Fruit fly (Drosophila melanogaster) whole organism, embryonic: ENCODE results near the gene mTerf3.

Experiments
- CG1024 ChIP-seq: fragments of 200-800 bp; sonication (Bioruptor generic); IDR thresholded peaks from 2 replicates; pipeline ENCODE4 v1.3.6; 2022; ENCODE audit warnings: missing biosample characterization, missing genetic modification characterization
- CG10321 ChIP-seq: fragments of 200-800 bp; sonication (Bioruptor generic); IDR thresholded peaks from 2 replicates; pipeline ENCODE4 v1.3.6; 2022; ENCODE audit warnings: missing biosample characterization, missing genetic modification characterization
- CG11398 ChIP-seq: fragments of 200-800 bp; sonication (Bioruptor generic); optimal IDR thresholded peaks from 2 replicates; lab custom pipeline; 2016; ENCODE audit warnings: missing biosample characterization, missing genetic modification characterization
- CG11504 ChIP-seq: fragments of 200-800 bp; sonication (Bioruptor generic); optimal IDR thresholded peaks from 3 replicates; lab custom pipeline; 2019; ENCODE audit warnings: missing biosample characterization, mild to moderate bottlenecking, missing genetic modification characterization, moderate library complexity
- CG12155 ChIP-seq: fragments of 200-800 bp; sonication (Bioruptor generic); optimal IDR thresholded peaks from 3 replicates; lab custom pipeline; 2016; ENCODE audit warnings: missing biosample characterization, missing genetic modification characterization
- CG12219 ChIP-seq: fragments of 200-800 bp; sonication (Bioruptor generic); optimal IDR thresholded peaks from 3 replicates; lab custom pipeline; 2018; ENCODE audit warnings: missing biosample characterization, mild to moderate bottlenecking, missing genetic modification characterization
- CG12391 ChIP-seq: fragments of 200-800 bp; sonication (Bioruptor generic); optimal IDR thresholded peaks from 3 replicates; lab custom pipeline; 2018; ENCODE audit warnings: missing biosample characterization, mild to moderate bottlenecking, missing genetic modification characterization, moderate library complexity
- CG15696 ChIP-seq: fragments of 200-800 bp; sonication (Bioruptor generic); optimal IDR thresholded peaks from 2 replicates; lab custom pipeline; 2019; ENCODE audit warnings: missing biosample characterization, mild to moderate bottlenecking, missing genetic modification characterization, moderate library complexity
- CG17186 ChIP-seq: fragments of 200-800 bp; sonication (Bioruptor generic); optimal IDR thresholded peaks from 3 replicates; lab custom pipeline; 2017; ENCODE audit warnings: missing biosample characterization, missing genetic modification reagents, missing genetic modification characterization
- CG17359 ChIP-seq: fragments of 200-800 bp; sonication (Bioruptor generic); optimal IDR thresholded peaks from 3 replicates; lab custom pipeline; 2018; ENCODE audit warnings: missing biosample characterization, mild to moderate bottlenecking, missing genetic modification characterization, moderate library complexity
- CG17385 ChIP-seq: fragments of 200-800 bp; sonication (Bioruptor generic); optimal IDR thresholded peaks from 3 replicates; lab custom pipeline; 2018; ENCODE audit warnings: missing biosample characterization, mild to moderate bottlenecking, missing genetic modification characterization
- CG1792 ChIP-seq: fragments of 200-800 bp; sonication (Bioruptor generic); optimal IDR thresholded peaks from 2 replicates; lab custom pipeline; 2016; ENCODE audit warnings: missing biosample characterization, missing genetic modification characterization
- CG2129 ChIP-seq: fragments of 200-800 bp; sonication (Bioruptor generic); IDR thresholded peaks from 2 replicates; pipeline ENCODE4 v1.3.6; 2022; ENCODE audit warnings: missing biosample characterization, missing genetic modification characterization; ENCODE audit not compliant: partially characterized antibody
- CG3847 ChIP-seq: fragments of 200-800 bp; sonication (Bioruptor generic); IDR thresholded peaks from 2 replicates; pipeline ENCODE4 v1.3.6; 2022; ENCODE audit warnings: missing biosample characterization, missing genetic modification characterization
- CG9437 ChIP-seq: fragments of 200-800 bp; sonication (Bioruptor generic); optimal IDR thresholded peaks from 2 replicates; lab custom pipeline; 2018; ENCODE audit warnings: missing biosample characterization, mild to moderate bottlenecking, missing genetic modification characterization
- ERR ChIP-seq: fragments of 200-800 bp; sonication (Bioruptor generic); optimal IDR thresholded peaks from 2 replicates; lab custom pipeline; 2016; ENCODE audit warnings: missing biosample characterization, missing genetic modification characterization
- Elba2 ChIP-seq: fragments of 200-800 bp; sonication (Bioruptor generic); optimal IDR thresholded peaks from 3 replicates; lab custom pipeline; 2016; ENCODE audit warnings: missing biosample characterization, missing genetic modification characterization
- Fer1 ChIP-seq: fragments of 200-800 bp; sonication (Bioruptor generic); optimal IDR thresholded peaks from 2 replicates; lab custom pipeline; 2017; ENCODE audit warnings: missing biosample characterization, mild to moderate bottlenecking, missing genetic modification characterization
- Max ChIP-seq: fragments of 200-800 bp; sonication (Bioruptor generic); optimal IDR thresholded peaks from 2 replicates; lab custom pipeline; 2016; ENCODE audit warnings: missing biosample characterization, mild to moderate bottlenecking, missing genetic modification characterization
- NC2β ChIP-seq: fragments of 200-800 bp; sonication (Bioruptor generic); optimal IDR thresholded peaks from 2 replicates; lab custom pipeline; 2016; ENCODE audit warnings: missing biosample characterization, missing genetic modification characterization
- Oaz ChIP-seq: fragments of 200-800 bp; sonication (Bioruptor generic); IDR thresholded peaks from 2 replicates; pipeline ENCODE4 v1.3.6; 2022; ENCODE audit warnings: missing biosample characterization, missing genetic modification characterization
- Side ChIP-seq: fragments of 200-800 bp; sonication (Bioruptor generic); optimal IDR thresholded peaks from 2 replicates; lab custom pipeline; 2016; ENCODE audit warnings: missing biosample characterization, missing genetic modification characterization
- Six4 ChIP-seq: fragments of 200-800 bp; sonication (Bioruptor generic); optimal IDR thresholded peaks from 2 replicates; lab custom pipeline; 2016; ENCODE audit warnings: missing biosample characterization, missing genetic modification characterization
- Sry-β ChIP-seq: fragments of 200-800 bp; sonication (Bioruptor generic); optimal IDR thresholded peaks from 2 replicates; lab custom pipeline; 2018; ENCODE audit warnings: missing biosample characterization, mild to moderate bottlenecking, missing genetic modification characterization, moderate library complexity
- Taf1 ChIP-seq: fragments of 200-800 bp; sonication (Bioruptor generic); IDR thresholded peaks from 2 replicates; pipeline ENCODE4 v1.3.6; 2022; ENCODE audit warnings: missing biosample characterization, missing genetic modification characterization
- ac ChIP-seq: fragments of 200-800 bp; sonication (Bioruptor generic); optimal IDR thresholded peaks from 3 replicates; lab custom pipeline; 2017; ENCODE audit warnings: missing biosample characterization, mild to moderate bottlenecking, missing genetic modification characterization
- ase ChIP-seq: fragments of 200-800 bp; sonication (Bioruptor generic); IDR thresholded peaks from 3 replicates; pipeline ENCODE4 v1.3.6; 2022; ENCODE audit warnings: missing biosample characterization, missing genetic modification characterization
- crp ChIP-seq, 2 experiments: fragments of 200-800 bp; sonication (Bioruptor generic); optimal IDR thresholded peaks; 2 replicates in 1 of 2; 3 replicates in 1 of 2; lab custom pipeline; 2017; ENCODE audit warnings: missing biosample characterization in 2 of 2, missing genetic modification characterization in 2 of 2, mild to moderate bottlenecking in 1 of 2, moderate library complexity in 1 of 2
- dimm ChIP-seq: fragments of 200-800 bp; sonication (Bioruptor generic); IDR thresholded peaks from 2 replicates; pipeline ENCODE4 v1.3.6; 2022; ENCODE audit warnings: missing biosample characterization, missing genetic modification characterization
- dmrt11E ChIP-seq: fragments of 200-800 bp; sonication (Bioruptor generic); optimal IDR thresholded peaks from 3 replicates; lab custom pipeline; 2018; ENCODE audit warnings: missing biosample characterization, mild to moderate bottlenecking, missing genetic modification characterization, moderate library complexity
- eyg ChIP-seq: fragments of 200-800 bp; sonication (Bioruptor generic); optimal IDR thresholded peaks from 3 replicates; lab custom pipeline; 2016; ENCODE audit warnings: missing biosample characterization, missing genetic modification characterization
- fd64A ChIP-seq: fragments of 200-800 bp; sonication (Bioruptor generic); optimal IDR thresholded peaks from 3 replicates; lab custom pipeline; 2018; ENCODE audit warnings: missing biosample characterization, mild to moderate bottlenecking, missing genetic modification characterization
- grau ChIP-seq: fragments of 200-800 bp; optimal IDR thresholded peaks from 3 replicates; lab custom pipeline; 2019; ENCODE audit warnings: missing biosample characterization, mild to moderate bottlenecking, missing genetic modification characterization, moderate library complexity
- hkb ChIP-seq, 2 experiments: fragments of 200-800 bp in 1 of 2; fragments of >200 bp in 1 of 2; sonication (Bioruptor generic) in 1 of 2; IDR thresholded peaks in 1 of 2; optimal IDR thresholded peaks in 1 of 2; 2 replicates each; pipeline versions ENCODE4 v1.3.6 to Lab custom; 2017 to 2022; ENCODE audit warnings: missing biosample characterization in 1 of 2, missing genetic modification characterization in 1 of 2
- hth ChIP-seq: fragments of >200 bp; optimal IDR thresholded peaks from 2 replicates; lab custom pipeline; 2017; ENCODE audit warnings: inconsistent platforms
- ind ChIP-seq: fragments of 200-800 bp; sonication (Bioruptor generic); optimal IDR thresholded peaks from 3 replicates; lab custom pipeline; 2016; ENCODE audit warnings: missing biosample characterization, missing genetic modification characterization
- jumu ChIP-seq: fragments of 200-800 bp; sonication (Bioruptor generic); optimal IDR thresholded peaks from 3 replicates; lab custom pipeline; 2016; ENCODE audit warnings: missing biosample characterization, missing genetic modification characterization
- kah ChIP-seq: fragments of 200-800 bp; sonication (Bioruptor generic); optimal IDR thresholded peaks from 2 replicates; lab custom pipeline; 2018; ENCODE audit warnings: missing biosample characterization, mild to moderate bottlenecking, missing genetic modification characterization
- ken ChIP-seq: fragments of 200-800 bp; sonication (Bioruptor generic); IDR thresholded peaks from 3 replicates; pipeline ENCODE4 v1.3.6; 2022; ENCODE audit warnings: missing biosample characterization, missing genetic modification characterization
- knrl ChIP-seq: fragments of 200-800 bp; sonication (Bioruptor generic); IDR thresholded peaks from 3 replicates; pipeline ENCODE4 v1.3.6; 2022; ENCODE audit warnings: missing biosample characterization, missing genetic modification characterization; ENCODE audit not compliant: partially characterized antibody
- mirr ChIP-seq: fragments of 200-800 bp; sonication (Bioruptor generic); optimal IDR thresholded peaks from 3 replicates; lab custom pipeline; 2018; ENCODE audit warnings: missing biosample characterization, mild to moderate bottlenecking, missing genetic modification characterization
- nmo ChIP-seq: fragments of 200-800 bp; sonication (Bioruptor generic); optimal IDR thresholded peaks from 2 replicates; lab custom pipeline; 2018; ENCODE audit warnings: missing biosample characterization, mild to moderate bottlenecking, missing genetic modification characterization, moderate library complexity
- org-1 ChIP-seq: fragments of 200-800 bp; sonication (Bioruptor generic); optimal IDR thresholded peaks from 2 replicates; lab custom pipeline; 2017; ENCODE audit warnings: missing biosample characterization, missing genetic modification characterization
- row ChIP-seq: fragments of 200-800 bp; sonication (Bioruptor generic); IDR thresholded peaks from 3 replicates; pipeline ENCODE4 v1.3.6; 2022; ENCODE audit warnings: missing biosample characterization, missing genetic modification characterization
- scrt ChIP-seq: fragments of 200-800 bp; sonication (Bioruptor generic); optimal IDR thresholded peaks from 2 replicates; lab custom pipeline; 2018; ENCODE audit warnings: missing biosample characterization, mild to moderate bottlenecking, missing genetic modification characterization, moderate library complexity
- sim ChIP-seq: fragments of 200-800 bp; sonication (Bioruptor generic); IDR thresholded peaks from 2 replicates; pipeline ENCODE4 v1.3.6; 2022; ENCODE audit warnings: missing biosample characterization, missing genetic modification characterization
- slp2 ChIP-seq: fragments of 200-800 bp; sonication (Bioruptor generic); optimal IDR thresholded peaks from 2 replicates; lab custom pipeline; 2016; ENCODE audit warnings: missing biosample characterization, missing genetic modification characterization
- sna ChIP-seq: fragments of 200-800 bp; sonication (Bioruptor generic); IDR thresholded peaks from 2 replicates; pipeline ENCODE4 v1.3.6; 2022; ENCODE audit warnings: missing biosample characterization, missing genetic modification characterization; ENCODE audit not compliant: partially characterized antibody
- stc ChIP-seq: fragments of 200-800 bp; sonication (Bioruptor generic); IDR thresholded peaks from 2 replicates; pipeline ENCODE4 v1.3.6; 2022; ENCODE audit warnings: missing biosample characterization, missing genetic modification characterization
- twi ChIP-seq: fragments of 200-800 bp; optimal IDR thresholded peaks from 2 replicates; lab custom pipeline; 2019; ENCODE audit warnings: missing biosample characterization, mild to moderate bottlenecking, missing genetic modification characterization, moderate library complexity

Gene mTerf3

DNA sequence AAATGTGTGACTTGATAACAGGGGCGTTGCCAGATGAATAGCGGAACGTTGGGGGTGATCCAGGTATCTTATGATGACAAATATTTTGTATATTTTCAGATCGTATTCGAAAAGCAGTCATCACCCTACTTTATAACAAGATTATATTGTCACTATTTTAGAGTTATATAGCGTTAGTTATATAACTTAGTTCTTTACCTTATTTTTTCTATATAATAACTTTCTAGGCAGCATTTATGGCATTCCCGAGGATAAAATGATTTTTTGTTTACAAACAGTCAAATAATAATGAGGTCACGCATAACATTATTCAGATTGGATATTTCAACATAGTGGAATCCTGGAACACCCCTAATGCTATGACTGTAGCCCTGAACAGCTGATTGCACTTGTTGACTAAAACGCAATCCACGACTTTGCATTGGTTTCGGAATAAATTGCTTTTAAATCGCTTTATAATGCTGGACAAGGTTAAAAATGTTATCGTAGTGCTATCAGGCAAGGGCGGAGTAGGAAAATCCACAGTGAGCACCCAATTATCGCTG, 5.7 kb upstream of the mTerf3 start, which contains the start of gene Nubp2 (continued):
- TF ChIP-seq sim (GFP tag; lab: Robert Waterston, UW), result peak; percentile 84
- peak; percentile 81 for TF ChIP-seq org-1 (GFP tag; lab: Kevin White, UChicago)
- TF ChIP-seq hth (lab: Kevin White, UChicago), result no peak
- peak; percentile 94 for TF ChIP-seq twi (tag; lab: Kevin White, UChicago)
- TF ChIP-seq CG12219 (GFP tag; lab: Kevin White, UChicago), result peak; percentile 91
- peak; percentile 98 for TF ChIP-seq nmo (GFP tag; lab: Kevin White, UChicago)
- peak; percentile 87 for TF ChIP-seq CG1792 (GFP tag; lab: Kevin White, UChicago)
- TF ChIP-seq dmrt11E (tag; lab: Kevin White, UChicago), result peak; percentile 97
- TF ChIP-seq ken (GFP tag; lab: Robert Waterston, UW), result peak; percentile 92
- TF ChIP-seq CG3847 (GFP tag; lab: Robert Waterston, UW), result peak; percentile 96
- peak; percentile 28; the same call in 1 of the 3 replicates for TF ChIP-seq knrl (GFP tag; lab: Robert Waterston, UW)
- peak; percentile 47 for TF ChIP-seq fd64A (GFP tag; lab: Kevin White, UChicago)
- TF ChIP-seq CG10321 (GFP tag; lab: Robert Waterston, UW), result peak; percentile 55
- TF ChIP-seq Fer1 (GFP tag; lab: Kevin White, UChicago), result peak; percentile 93
- peak; percentile 89 for TF ChIP-seq mirr
- TF ChIP-seq CG17186 (GFP tag; lab: Kevin White, UChicago), result peak; percentile 84
- no peak for TF ChIP-seq hkb (optimal IDR thresholded peaks at IDR 0.05; lab: Kevin White, UChicago)
- TF ChIP-seq hkb (GFP tag; IDR thresholded peaks at IDR 0.05; lab: Robert Waterston, UW), result peak; percentile 86; the same call in 1 of the 2 replicates
- TF ChIP-seq CG2129 (GFP tag; lab: Robert Waterston, UW), result no peak
- peak; percentile 96 for TF ChIP-seq CG12155 (GFP tag; lab: Kevin White, UChicago)
- TF ChIP-seq crp (GFP tag; optimal IDR thresholded peaks at IDR 0.05; lab: Kevin White, UChicago), result peak; percentile 92 to 96
- peak; percentile 98 for TF ChIP-seq CG15696 (tag; lab: Kevin White, UChicago)
- TF ChIP-seq Taf1 (GFP tag; lab: Robert Waterston, UW), result peak; percentile 82
- TF ChIP-seq CG17359 (tag; lab: Kevin White, UChicago), result peak; percentile 90
- peak; percentile 70 for TF ChIP-seq CG11398
- peak; percentile 97 for TF ChIP-seq ind (GFP tag; lab: Kevin White, UChicago)
- TF ChIP-seq Six4 (GFP tag; lab: Kevin White, UChicago), result peak; percentile 91
- TF ChIP-seq Max (GFP tag; lab: Kevin White, UChicago), result peak; percentile 96
- peak; percentile 96 for TF ChIP-seq grau (tag; lab: Kevin White, UChicago)
- peak; percentile 88 for TF ChIP-seq Oaz (GFP tag; lab: Robert Waterston, UW)
- peak; percentile 88 for TF ChIP-seq ase (GFP tag; lab: Robert Waterston, UW)
- TF ChIP-seq row, result peak; percentile 98
- TF ChIP-seq CG11504 (tag; lab: Kevin White, UChicago), result peak; percentile 95
- peak; percentile 82 for TF ChIP-seq dimm (GFP tag; lab: Robert Waterston, UW)
- 0 out of 2 replicates have a peak, but pooled peaks have one; percentile 6 for TF ChIP-seq sna (GFP tag; lab: Robert Waterston, UW)
- TF ChIP-seq CG17385, result peak; percentile 90
- TF ChIP-seq scrt (GFP tag; lab: Kevin White, UChicago), result peak; percentile 96
- TF ChIP-seq stc (GFP tag; lab: Robert Waterston, UW), result peak; percentile 89
- peak; percentile 90 for TF ChIP-seq Elba2
- peak; percentile 80 for TF ChIP-seq eyg (GFP tag; lab: Kevin White, UChicago)
- TF ChIP-seq Side (GFP tag; lab: Kevin White, UChicago), result peak; percentile 89
- TF ChIP-seq CG12391, result peak; percentile 98
- TF ChIP-seq CG1024 (GFP tag; lab: Robert Waterston, UW), result peak; percentile 70
- peak; percentile 90 for TF ChIP-seq CG9437
- TF ChIP-seq ERR (GFP tag; lab: Kevin White, UChicago), result peak; percentile 72
- TF ChIP-seq kah, result peak; percentile 89
- peak; percentile 83 for TF ChIP-seq ac (GFP tag; lab: Kevin White, UChicago)
- TF ChIP-seq Sry-β (GFP tag; lab: Kevin White, UChicago), result peak; percentile 62
- peak; percentile 92 for TF ChIP-seq jumu
- TF ChIP-seq slp2, result peak; percentile 93
- peak; percentile 89 for TF ChIP-seq NC2β (GFP tag; lab: Kevin White, UChicago)
